Worm (Caenorhabditis elegans): ENCODE results near the gene C17C3.5.

The C17C3.5 gene

ce11 chrII:5544145-5544515 is 7.5 kb upstream of the C17C3.5 start (continued):
- no peak for TF ChIP-seq B0261.1 (tag; optimal IDR thresholded peaks at IDR 0.05)
- TF ChIP-seq cebp-1 (GFP tag; IDR thresholded peaks at IDR 0.05) = peak; percentile 64
- TF ChIP-seq cebp-1 (tag; optimal IDR thresholded peaks at IDR 0.05) = peak; percentile 60
- TF ChIP-seq nfyb-1 (GFP tag; IDR thresholded peaks at IDR 0.05) = no peak; the same call in 1 of the 2 replicates
- no peak for TF ChIP-seq mel-28 (tag; optimal IDR thresholded peaks at IDR 0.05; ENCODE audit: borderline replicate concordance)
- no peak for TF ChIP-seq F52B5.7 (tag; optimal IDR thresholded peaks at IDR 0.05)
- TF ChIP-seq attf-5 (GFP tag; optimal IDR thresholded peaks at IDR 0.05) = peak; percentile 34
- TF ChIP-seq ztf-22 (GFP tag; optimal IDR thresholded peaks at IDR 0.05) = peak; percentile 50
- TF ChIP-seq F23B12.7 (tag; optimal IDR thresholded peaks at IDR 0.05; ENCODE audit: insufficient read depth) = peak; percentile 25
- TF ChIP-seq dox-1 (GFP tag; IDR thresholded peaks at IDR 0.05) = peak; percentile 14; the same call in 1 of the 2 replicates
- TF ChIP-seq Y53F4B.3 (GFP tag; IDR thresholded peaks at IDR 0.05) = no peak
- no peak for TF ChIP-seq unc-62 (GFP tag; optimal IDR thresholded peaks at IDR 0.05)
- no peak for TF ChIP-seq egrh-3 (GFP tag; IDR thresholded peaks at IDR 0.05)
- TF ChIP-seq K12H6.12 (tag; optimal IDR thresholded peaks at IDR 0.05) = no peak
- no peak for TF ChIP-seq xnd-1 (tag; optimal IDR thresholded peaks at IDR 0.05)
- no peak for TF ChIP-seq madf-8 (GFP tag; conservative IDR thresholded peaks at IDR 0.05)
- TF ChIP-seq ztf-18 (tag; optimal IDR thresholded peaks at IDR 0.05) = no peak
- TF ChIP-seq ceh-79 (tag; optimal IDR thresholded peaks at IDR 0.05) = no peak
- no peak for TF ChIP-seq unc-130 (GFP tag; optimal IDR thresholded peaks at IDR 0.05)
- TF ChIP-seq snpc-1.3 (tag; optimal IDR thresholded peaks at IDR 0.05; ENCODE audit: insufficient read depth) = no peak
- TF ChIP-seq dpff-1 (tag; optimal IDR thresholded peaks at IDR 0.05) = no peak
- no peak for TF ChIP-seq sptf-2 (GFP tag; optimal IDR thresholded peaks at IDR 0.05)
- TF ChIP-seq ceh-100 (GFP tag; IDR thresholded peaks at IDR 0.05) = no peak
- no peak for TF ChIP-seq dpl-1 (GFP tag; optimal IDR thresholded peaks at IDR 0.05)
- no peak for TF ChIP-seq mxl-1 (tag; optimal IDR thresholded peaks at IDR 0.05)
- no peak for TF ChIP-seq let-526 (GFP tag; IDR thresholded peaks at IDR 0.05)
- TF ChIP-seq ztf-26 (tag; optimal IDR thresholded peaks at IDR 0.05) = no peak
- peak; percentile 50 for TF ChIP-seq ceh-27 (GFP tag; optimal IDR thresholded peaks at IDR 0.05)
- no peak for TF ChIP-seq akir-1 (GFP tag; optimal IDR thresholded peaks at IDR 0.05)
- peak; percentile 32 for TF ChIP-seq F22D6.2 (tag; optimal IDR thresholded peaks at IDR 0.05)
- TF ChIP-seq madf-10 (tag; optimal IDR thresholded peaks at IDR 0.05) = no peak
- no peak for TF ChIP-seq die-1 (tag; optimal IDR thresholded peaks at IDR 0.05)
- TF ChIP-seq athp-1 (tag; optimal IDR thresholded peaks at IDR 0.05) = no peak
- no peak for TF ChIP-seq aptf-2 (GFP tag; conservative IDR thresholded peaks at IDR 0.05)
- TF ChIP-seq let-607 (tag; optimal IDR thresholded peaks at IDR 0.05) = no peak
- TF ChIP-seq ekl-4 (GFP tag; IDR thresholded peaks at IDR 0.05) = no peak
- TF ChIP-seq lsl-1 (GFP tag; optimal IDR thresholded peaks at IDR 0.05) = no peak
- TF ChIP-seq chd-7 (tag; optimal IDR thresholded peaks at IDR 0.05) = no peak
- peak; percentile 53 for TF ChIP-seq hmg-1.2 (GFP tag; IDR thresholded peaks at IDR 0.05)
- TF ChIP-seq mcd-1 (GFP tag; IDR thresholded peaks at IDR 0.05) = peak; percentile 61
- TF ChIP-seq egl-18 (GFP tag; IDR thresholded peaks at IDR 0.05) = 0 out of 2 replicates have a peak, but pooled peaks have one; percentile 9
- TF ChIP-seq ztf-6 (GFP tag; IDR thresholded peaks at IDR 0.05) = no peak
- TF ChIP-seq lin-40 (tag; optimal IDR thresholded peaks at IDR 0.05) = no peak
- TF ChIP-seq attf-6 (GFP tag; IDR thresholded peaks at IDR 0.05) = peak; percentile 98
- TF ChIP-seq ceh-40 (GFP tag; IDR thresholded peaks at IDR 0.05) = no peak
- no peak for TF ChIP-seq rec-8 (tag; optimal IDR thresholded peaks at IDR 0.05)
- peak; percentile 93 for TF ChIP-seq snpc-4 (GFP tag; optimal IDR thresholded peaks at IDR 0.05)
- peak; percentile 98 to 99 (median 98) for TF ChIP-seq snpc-4 (tag; optimal IDR thresholded peaks at IDR 0.05)
- TF ChIP-seq ztf-3 (GFP tag; optimal IDR thresholded peaks at IDR 0.05) = no peak

All from whole organism, young adult.